Worm (Caenorhabditis elegans): ENCODE data around the gene clec-153.

- no peak for TF ChIP-seq K09A11.1 (tag; optimal IDR thresholded peaks at IDR 0.05; ENCODE audit: insufficient read depth)
- TF ChIP-seq ceh-9 (tag; optimal IDR thresholded peaks at IDR 0.05): no peak
- no peak for TF ChIP-seq pha-2 (tag; optimal IDR thresholded peaks at IDR 0.05)
- no peak for TF ChIP-seq ceh-14 (tag; optimal IDR thresholded peaks at IDR 0.05)
Observed at ce11 chrIII:4679963-4680484, 45.0 kb downstream of the clec-153 start, which contains the start of gene srg-11.

Measured in whole organism, late embryonic.